Worm (Caenorhabditis elegans): Measurements from ENCODE around the gene F09C12.2.

The F09C12.2 gene

ce11 chrII:5105020-5105419 is 4.8 kb upstream of the F09C12.2 start (continued):
- TF ChIP-seq ceh-40 (GFP tag; IDR thresholded peaks at IDR 0.05) = peak; percentile 93
- 0 out of 2 replicates have a peak, but pooled peaks have one; percentile 51 for TF ChIP-seq ztf-6 (GFP tag; IDR thresholded peaks at IDR 0.05)
- TF ChIP-seq C17E4.6 (GFP tag; IDR thresholded peaks at IDR 0.05) = peak; percentile 63
- TF ChIP-seq lin-40 (tag; optimal IDR thresholded peaks at IDR 0.05) = peak; percentile 78
- peak; percentile 98 for TF ChIP-seq tbp1 (GFP tag; optimal IDR thresholded peaks at IDR 0.05)
- TF ChIP-seq aptf-3 (GFP tag; IDR thresholded peaks at IDR 0.05) = 0 out of 2 replicates have a peak, but pooled peaks have one; percentile 58
- peak; percentile 18 for TF ChIP-seq gei-17 (GFP tag; optimal IDR thresholded peaks at IDR 0.05)
- TF ChIP-seq nfya-2 (GFP tag; IDR thresholded peaks at IDR 0.05) = no peak
- TF ChIP-seq dpff-1 (tag; optimal IDR thresholded peaks at IDR 0.05) = peak; percentile 28
- TF ChIP-seq F37B4.10 (GFP tag; IDR thresholded peaks at IDR 0.05) = no peak
- TF ChIP-seq hlh-26 (GFP tag; conservative IDR thresholded peaks at IDR 0.05) = 0 out of 2 replicates have a peak, but pooled peaks have one; percentile 20
- no peak for TF ChIP-seq sdz-38 (tag; optimal IDR thresholded peaks at IDR 0.05)
- TF ChIP-seq sptf-2 (GFP tag; optimal IDR thresholded peaks at IDR 0.05) = peak; percentile 75
- TF ChIP-seq let-526 (GFP tag; IDR thresholded peaks at IDR 0.05) = peak; percentile 70
- peak; percentile 90 for TF ChIP-seq snpc-3.4 (tag; optimal IDR thresholded peaks at IDR 0.05)
- TF ChIP-seq dpl-1 (GFP tag; optimal IDR thresholded peaks at IDR 0.05) = peak; percentile 1
- peak; percentile 83 for TF ChIP-seq akir-1 (GFP tag; optimal IDR thresholded peaks at IDR 0.05)
- peak; percentile 83 for TF ChIP-seq madf-10 (tag; optimal IDR thresholded peaks at IDR 0.05)
- TF ChIP-seq mes-4 (tag; optimal IDR thresholded peaks at IDR 0.05) = peak; percentile 91
- peak; percentile 24; the same call in 1 of the 2 replicates for TF ChIP-seq madf-8 (GFP tag; conservative IDR thresholded peaks at IDR 0.05)
- TF ChIP-seq cebp-1 (GFP tag; IDR thresholded peaks at IDR 0.05) = no peak
- no peak for TF ChIP-seq cebp-1 (tag; optimal IDR thresholded peaks at IDR 0.05)
- peak; percentile 79 for TF ChIP-seq tbx-9 (tag; optimal IDR thresholded peaks at IDR 0.05; ENCODE audit: borderline replicate concordance)
- peak; percentile 82 for TF ChIP-seq F57C9.4 (tag; optimal IDR thresholded peaks at IDR 0.05)
- peak; percentile 86 for TF ChIP-seq B0336.3 (GFP tag; IDR thresholded peaks at IDR 0.05)
- no peak for TF ChIP-seq bed-2 (GFP tag; IDR thresholded peaks at IDR 0.05)
- TF ChIP-seq nfyb-1 (GFP tag; IDR thresholded peaks at IDR 0.05) = peak; percentile 93
- no peak for TF ChIP-seq unc-62 (GFP tag; optimal IDR thresholded peaks at IDR 0.05)
- TF ChIP-seq unc-130 (GFP tag; optimal IDR thresholded peaks at IDR 0.05) = peak; percentile 71
- no peak for TF ChIP-seq Y95B8A.8 (GFP tag; IDR thresholded peaks at IDR 0.05)
- TF ChIP-seq bed-1 (GFP tag; IDR thresholded peaks at IDR 0.05) = peak; percentile 87; the same call in 1 of the 2 replicates
- TF ChIP-seq snpc-4 (GFP tag; optimal IDR thresholded peaks at IDR 0.05) = peak; percentile 80
- peak; percentile 26 to 87 (median 74) for TF ChIP-seq snpc-4 (tag; optimal IDR thresholded peaks at IDR 0.05)
- TF ChIP-seq F52B5.7 (tag; optimal IDR thresholded peaks at IDR 0.05) = peak; percentile 82
- no peak for TF ChIP-seq sea-2 (GFP tag; IDR thresholded peaks at IDR 0.05)
- TF ChIP-seq Y53F4B.3 (GFP tag; IDR thresholded peaks at IDR 0.05) = no peak
- TF ChIP-seq B0019.2 (GFP tag; conservative IDR thresholded peaks at IDR 0.05) = peak; percentile 37; the same call in 1 of the 2 replicates
- peak; percentile 94 for TF ChIP-seq ZK185.1 (tag; optimal IDR thresholded peaks at IDR 0.05; ENCODE audit: poor library complexity, severe bottlenecking)
- TF ChIP-seq ceh-58 (GFP tag; IDR thresholded peaks at IDR 0.05) = no peak
- TF ChIP-seq T26A5.8 (tag; optimal IDR thresholded peaks at IDR 0.05) = peak; percentile 71
- peak; percentile 93 for TF ChIP-seq zim-3 (tag; optimal IDR thresholded peaks at IDR 0.05)
- TF ChIP-seq madf-3 (GFP tag; IDR thresholded peaks at IDR 0.05) = peak; percentile 81; the same call in 1 of the 2 replicates
- peak; percentile 29 for TF ChIP-seq mel-28 (tag; optimal IDR thresholded peaks at IDR 0.05; ENCODE audit: borderline replicate concordance)

All from whole organism, young adult.